Fruit fly (Drosophila melanogaster): ENCODE data around the gene CG4757.

- TF ChIP-seq CG8478 (optimal IDR thresholded peaks at IDR 0.05) (no peak), CTCF (optimal IDR thresholded peaks at IDR 0.05) (no peak)
These were observed 45.4 kb upstream of the CG4757 start, which contains the start of gene SdhCL for dm6 chr3R:11115606-11116005.
